Worm (Caenorhabditis elegans): ENCODE data around the gene ZC84.7.

ZC84.7 gene

DNA sequence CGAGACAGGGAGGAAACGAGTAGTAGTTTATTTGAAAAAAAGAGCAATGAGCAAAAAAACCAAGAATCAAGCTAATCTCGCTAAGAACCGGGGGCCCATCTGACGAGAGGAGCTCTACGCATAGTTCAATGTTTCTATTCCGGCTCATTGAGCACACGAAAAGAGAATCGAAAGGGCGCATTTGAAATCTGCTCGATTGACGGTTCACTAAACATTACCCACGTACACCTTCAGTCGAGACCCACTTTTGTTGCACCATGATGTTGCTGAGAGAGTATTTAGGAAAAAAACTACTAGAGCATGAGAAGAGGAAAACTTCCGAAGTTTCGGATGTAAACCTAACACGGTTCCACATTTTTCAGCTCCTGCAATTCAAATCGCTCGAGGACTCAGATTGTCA is 39.2 kb downstream of the ZC84.7 start:
- no peak for TF ChIP-seq daf-12 (tag; optimal IDR thresholded peaks at IDR 0.05)
- no peak for TF ChIP-seq lin-39 (tag; optimal IDR thresholded peaks at IDR 0.05)
- TF ChIP-seq elt-2 (tag; optimal IDR thresholded peaks at IDR 0.05), result no peak
- TF ChIP-seq ceh-16 (tag; optimal IDR thresholded peaks at IDR 0.05), result no peak
- no peak for TF ChIP-seq egl-5 (tag; optimal IDR thresholded peaks at IDR 0.05)
- no peak for TF ChIP-seq fkh-10 (GFP tag; optimal IDR thresholded peaks at IDR 0.05)
- TF ChIP-seq eor-1 (tag; optimal IDR thresholded peaks at IDR 0.05), result no peak
- TF ChIP-seq nhr-28 (tag; optimal IDR thresholded peaks at IDR 0.05), result no peak
- TF ChIP-seq ceh-82 (tag; optimal IDR thresholded peaks at IDR 0.05), result no peak

DNA sequence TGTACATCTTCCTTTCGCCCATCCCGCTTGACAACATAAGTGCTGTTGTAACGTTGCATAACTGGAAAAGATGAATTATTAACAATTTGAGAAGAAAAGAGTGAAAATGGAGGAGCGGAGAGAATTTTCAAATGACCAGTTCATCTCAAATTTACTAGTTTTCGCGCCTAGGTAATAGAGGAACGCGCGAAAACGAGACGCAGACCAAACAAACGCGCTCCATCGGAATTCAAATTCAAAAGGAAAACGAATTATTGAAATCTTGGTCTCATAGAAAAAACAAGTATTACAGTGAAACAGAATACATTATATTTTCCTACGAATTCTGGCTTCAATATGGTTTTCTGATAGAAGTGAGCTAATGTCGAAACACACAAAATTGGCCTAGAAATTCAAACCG is 42.4 kb downstream of the ZC84.7 start:
- TF ChIP-seq pha-4 (tag; optimal IDR thresholded peaks at IDR 0.05) (peak; percentile 85), nhr-237 (tag; optimal IDR thresholded peaks at IDR 0.05) (no peak), skn-1 (tag; optimal IDR thresholded peaks at IDR 0.05) (no peak), lin-15B (tag; optimal IDR thresholded peaks at IDR 0.05) (peak; percentile 67), mdl-1 (tag; optimal IDR thresholded peaks at IDR 0.05) (no peak), mml-1 (tag; optimal IDR thresholded peaks at IDR 0.05) (no peak), ceh-82 (tag; optimal IDR thresholded peaks at IDR 0.05) (no peak), pqm-1 (tag; optimal IDR thresholded peaks at IDR 0.05) (peak; percentile 13), elt-2 (tag; optimal IDR thresholded peaks at IDR 0.05) (peak; percentile 10), nhr-25 (tag; optimal IDR thresholded peaks at IDR 0.05) (peak; percentile 48), lin-39 (tag; optimal IDR thresholded peaks at IDR 0.05) (peak; percentile 5), ceh-9 (tag; optimal IDR thresholded peaks at IDR 0.05) (no peak), nfya-1 (tag; optimal IDR thresholded peaks at IDR 0.05; ENCODE audit: insufficient read depth) (peak; percentile 60), ZK546.5 (tag; optimal IDR thresholded peaks at IDR 0.05) (no peak), tbx-2 (tag; optimal IDR thresholded peaks at IDR 0.05) (no peak), sea-2 (GFP tag; optimal IDR thresholded peaks at IDR 0.05) (no peak), ztf-11 (tag; optimal IDR thresholded peaks at IDR 0.05) (no peak), ceh-28 (tag; optimal IDR thresholded peaks at IDR 0.05) (no peak)

DNA sequence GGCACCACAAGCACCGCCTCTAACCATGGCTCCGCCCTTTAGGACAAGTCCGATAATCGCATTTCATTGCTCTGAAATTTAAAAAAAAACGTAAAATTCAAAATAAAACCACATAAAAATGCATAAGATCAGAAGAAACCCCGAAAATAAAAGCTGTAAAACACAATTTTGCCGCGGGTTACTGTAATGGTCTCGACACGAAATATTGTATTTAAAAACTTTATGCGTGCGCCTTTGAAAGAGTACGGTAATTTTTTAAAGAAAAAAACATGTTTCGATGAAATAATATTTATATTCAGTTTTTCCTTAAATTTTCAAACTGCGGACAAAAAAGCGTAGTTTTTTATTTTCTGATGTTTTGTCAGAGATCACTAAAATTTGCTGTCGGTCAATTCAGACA is 42.9 kb downstream of the ZC84.7 start, which contains the start of gene rnr-1:
rnr-1 (minus strand) TSS at position 77 of the 400 bp plus-strand sequence.
- no peak for TF ChIP-seq nhr-28 (tag; optimal IDR thresholded peaks at IDR 0.05)
- no peak for TF ChIP-seq mml-1 (tag; optimal IDR thresholded peaks at IDR 0.05)
- no peak for TF ChIP-seq hmg-11 (tag; optimal IDR thresholded peaks at IDR 0.05)
- no peak for TF ChIP-seq pha-4 (tag; optimal IDR thresholded peaks at IDR 0.05)
- no peak for TF ChIP-seq nhr-67 (tag; optimal IDR thresholded peaks at IDR 0.05)
- no peak for TF ChIP-seq tbx-2 (tag; optimal IDR thresholded peaks at IDR 0.05)
- TF ChIP-seq fos-1 (tag; optimal IDR thresholded peaks at IDR 0.05), result no peak
- TF ChIP-seq R02D3.7 (tag; optimal IDR thresholded peaks at IDR 0.05), result no peak
- TF ChIP-seq mdl-1 (tag; optimal IDR thresholded peaks at IDR 0.05), result no peak
- TF ChIP-seq nhr-25 (tag; optimal IDR thresholded peaks at IDR 0.05), result no peak
- TF ChIP-seq nhr-76 (tag; optimal IDR thresholded peaks at IDR 0.05), result no peak
- TF ChIP-seq fkh-10 (GFP tag; optimal IDR thresholded peaks at IDR 0.05), result no peak
- no peak for TF ChIP-seq ZK546.5 (tag; optimal IDR thresholded peaks at IDR 0.05)
- TF ChIP-seq egl-27 (tag; optimal IDR thresholded peaks at IDR 0.05), result no peak
- no peak for TF ChIP-seq nhr-237 (tag; optimal IDR thresholded peaks at IDR 0.05)
- no peak for TF ChIP-seq ztf-11 (tag; optimal IDR thresholded peaks at IDR 0.05)
- no peak for TF ChIP-seq eor-1 (tag; optimal IDR thresholded peaks at IDR 0.05)
- TF ChIP-seq ceh-82 (tag; optimal IDR thresholded peaks at IDR 0.05), result no peak

DNA sequence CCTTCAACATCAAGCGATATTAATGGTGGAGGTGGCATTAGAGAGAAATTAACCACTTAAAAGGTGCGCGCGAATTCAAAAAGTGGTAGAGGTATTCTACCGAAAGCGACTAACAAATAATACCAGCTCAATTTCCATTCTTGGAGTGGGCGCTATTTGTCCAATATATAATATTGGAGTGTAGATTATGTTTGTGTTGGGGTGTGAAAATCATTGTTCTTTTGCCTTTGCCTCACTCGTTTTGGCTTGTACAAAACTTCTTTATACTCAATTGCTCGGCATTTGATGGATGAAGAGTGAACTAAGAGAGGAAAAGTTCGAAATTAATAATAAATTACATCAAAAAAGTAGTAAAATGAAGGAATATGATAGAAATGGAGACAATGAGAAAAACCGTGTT is 45.4 kb downstream of the ZC84.7 start, which contains the start of gene T23G5.3:
T23G5.3 (minus strand) TSS at position 101 of the 400 bp plus-strand sequence.
- no peak for TF ChIP-seq ama-1 (optimal IDR thresholded peaks at IDR 0.05)
- no peak for TF ChIP-seq elt-3 (tag; optimal IDR thresholded peaks at IDR 0.05)
- no peak for TF ChIP-seq aly-2 (tag; optimal IDR thresholded peaks at IDR 0.05)
- no peak for TF ChIP-seq fos-1 (tag; optimal IDR thresholded peaks at IDR 0.05)
- TF ChIP-seq egl-27 (tag; optimal IDR thresholded peaks at IDR 0.05), result no peak
- TF ChIP-seq snpc-4 (tag; optimal IDR thresholded peaks at IDR 0.05), result no peak
- no peak for TF ChIP-seq nhr-12 (tag; optimal IDR thresholded peaks at IDR 0.05)
- no peak for TF ChIP-seq daf-12 (tag; optimal IDR thresholded peaks at IDR 0.05)
- TF ChIP-seq hmg-11 (tag; optimal IDR thresholded peaks at IDR 0.05), result no peak
- TF ChIP-seq ceh-28 (tag; optimal IDR thresholded peaks at IDR 0.05), result no peak
- TF ChIP-seq ZK546.5 (tag; optimal IDR thresholded peaks at IDR 0.05), result no peak
- TF ChIP-seq fkh-10 (GFP tag; optimal IDR thresholded peaks at IDR 0.05), result no peak
- TF ChIP-seq nhr-25 (tag; optimal IDR thresholded peaks at IDR 0.05), result no peak
